Fruit fly (Drosophila melanogaster): ENCODE data around the gene CG18810.

Gene CG18810

DNA sequence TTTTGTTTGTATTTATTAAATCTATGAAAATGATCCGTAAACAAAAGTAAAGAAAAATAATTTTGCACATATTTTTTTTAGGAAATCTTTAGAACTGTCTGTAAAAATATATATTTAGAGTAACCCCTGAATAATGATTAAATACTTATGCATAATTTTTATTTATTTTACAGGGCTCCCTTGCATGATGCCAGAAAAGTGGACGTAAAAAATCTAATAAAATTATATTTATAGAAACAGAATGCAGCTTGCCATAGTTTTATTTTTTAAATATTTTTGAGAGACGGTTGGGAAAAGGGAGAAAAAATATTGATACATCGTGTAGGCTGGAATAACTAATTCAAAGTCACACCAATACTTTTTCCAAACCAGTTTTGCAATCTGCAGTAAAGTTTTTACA lies at the start of gene CG18810:
Gene CG18810 (plus strand): TSS at position 301 of the 400 bp plus-strand sequence.
- TF ChIP-seq CG8478 (optimal IDR thresholded peaks at IDR 0.05) = no peak
- TF ChIP-seq EcR (GFP tag; optimal IDR thresholded peaks at IDR 0.05) = no peak
- TF ChIP-seq Dll (optimal IDR thresholded peaks at IDR 0.05) = no peak
- no peak for TF ChIP-seq usp (GFP tag; optimal IDR thresholded peaks at IDR 0.05)
- TF ChIP-seq pan (optimal IDR thresholded peaks at IDR 0.05) = no peak
- no peak for TF ChIP-seq psq (optimal IDR thresholded peaks at IDR 0.05)

DNA sequence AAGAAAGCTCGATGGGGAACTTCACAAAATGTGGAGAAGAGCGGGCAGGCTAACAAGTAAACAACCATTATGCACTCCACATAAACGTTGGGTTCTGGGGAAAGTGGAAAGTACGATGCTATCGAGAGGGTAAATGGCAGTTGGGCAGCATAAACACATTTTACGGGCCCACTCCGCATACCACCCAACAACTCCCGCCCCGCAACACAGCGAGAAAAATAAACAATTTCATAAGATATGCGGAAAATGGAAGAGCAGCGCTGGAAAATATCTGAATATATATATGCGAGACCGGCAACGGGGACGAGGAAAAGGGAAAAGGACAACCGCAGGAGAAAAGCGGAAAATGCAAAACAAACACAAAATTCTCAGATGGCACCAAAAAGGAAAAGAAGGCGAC lies 47.4 kb upstream of the CG18810 start:
- TF ChIP-seq EcR (GFP tag; optimal IDR thresholded peaks at IDR 0.05) = no peak
- no peak for TF ChIP-seq usp (GFP tag; optimal IDR thresholded peaks at IDR 0.05)

DNA sequence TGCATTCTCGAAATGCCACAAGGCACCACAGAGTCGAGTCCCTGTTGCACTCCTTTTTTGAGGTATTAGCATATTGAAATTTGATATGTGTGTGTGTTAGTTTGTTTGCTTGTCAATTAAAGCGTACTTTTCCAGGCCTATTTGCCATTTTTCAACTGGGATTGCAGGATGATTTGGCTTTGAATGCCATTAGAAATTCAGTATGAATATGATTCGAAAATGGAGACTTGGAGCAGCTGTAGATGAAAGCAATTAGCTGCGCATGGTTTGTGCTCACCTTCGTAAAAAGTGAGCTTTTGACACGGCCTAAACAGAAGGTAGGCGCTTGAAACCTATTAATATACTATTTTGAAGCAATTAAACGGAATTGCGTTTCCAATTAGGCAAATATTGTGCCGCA lies 44.6 kb upstream of the CG18810 start, which contains the start of gene CG31677:
Gene CG31677 (minus strand): TSS at position 101 of the 400 bp plus-strand sequence.
- no peak for TF ChIP-seq usp (GFP tag; optimal IDR thresholded peaks at IDR 0.05)
- TF ChIP-seq Dll (optimal IDR thresholded peaks at IDR 0.05) = no peak
- no peak for TF ChIP-seq pan (optimal IDR thresholded peaks at IDR 0.05)
- no peak for TF ChIP-seq EcR (GFP tag; optimal IDR thresholded peaks at IDR 0.05)
- no peak for TF ChIP-seq CG8478 (optimal IDR thresholded peaks at IDR 0.05)
- no peak for TF ChIP-seq psq (optimal IDR thresholded peaks at IDR 0.05)

DNA sequence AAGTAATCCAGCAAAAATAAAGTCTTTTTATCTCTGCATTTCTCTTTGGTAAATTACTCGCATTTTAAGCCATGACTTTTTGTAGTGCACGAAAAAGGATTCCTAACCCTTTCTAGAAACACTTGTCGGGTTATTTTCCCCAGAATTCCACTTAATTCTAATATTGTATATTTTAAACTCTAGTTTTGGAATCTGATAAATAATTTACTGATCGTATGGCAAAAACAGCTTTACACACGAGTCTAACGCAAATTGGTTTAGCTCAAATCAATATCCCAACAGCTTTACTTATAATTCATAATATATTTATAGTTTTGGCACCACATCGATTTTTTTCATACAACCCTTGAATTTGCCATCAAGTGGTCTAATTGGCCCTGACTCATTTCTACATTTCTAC lies 34.5 kb upstream of the CG18810 start, which contains the start of gene CG15475:
Gene CG15475 (plus strand): TSS at position 301 of the 400 bp plus-strand sequence.
- TF ChIP-seq CG8478 (optimal IDR thresholded peaks at IDR 0.05) = no peak
- TF ChIP-seq Dll (optimal IDR thresholded peaks at IDR 0.05) = no peak
- no peak for TF ChIP-seq pan (optimal IDR thresholded peaks at IDR 0.05)
- no peak for TF ChIP-seq psq (optimal IDR thresholded peaks at IDR 0.05)
- no peak for TF ChIP-seq usp (GFP tag; optimal IDR thresholded peaks at IDR 0.05)
- TF ChIP-seq EcR (GFP tag; optimal IDR thresholded peaks at IDR 0.05) = no peak

DNA sequence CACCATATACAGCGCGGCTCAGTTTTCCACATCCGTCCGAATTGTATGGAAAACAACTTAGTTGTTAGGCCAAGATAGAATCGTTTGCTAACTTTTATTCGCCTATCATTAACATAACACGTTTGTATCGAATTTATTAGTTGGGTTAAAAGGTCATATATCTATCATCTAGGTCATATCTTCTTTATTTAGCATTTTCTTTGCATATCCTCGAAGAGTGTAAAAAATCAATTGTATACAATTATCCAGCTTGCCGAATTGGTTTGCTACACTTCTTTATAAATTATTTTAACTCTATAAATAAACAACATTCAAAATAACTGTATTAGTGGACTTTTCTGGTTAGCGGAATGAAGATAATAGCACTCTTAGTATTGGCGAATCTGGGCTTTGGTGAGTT lies 14.5 kb upstream of the CG18810 start, which contains the start of gene CG17472:
Gene CG17472 (plus strand): TSS at position 301 of the 400 bp plus-strand sequence.
- TF ChIP-seq usp (GFP tag; optimal IDR thresholded peaks at IDR 0.05) = no peak
- TF ChIP-seq EcR (GFP tag; optimal IDR thresholded peaks at IDR 0.05) = no peak
- TF ChIP-seq CG8478 (optimal IDR thresholded peaks at IDR 0.05) = no peak
- TF ChIP-seq pan (optimal IDR thresholded peaks at IDR 0.05) = no peak
- TF ChIP-seq psq (optimal IDR thresholded peaks at IDR 0.05) = no peak
- TF ChIP-seq Dll (optimal IDR thresholded peaks at IDR 0.05) = no peak

DNA sequence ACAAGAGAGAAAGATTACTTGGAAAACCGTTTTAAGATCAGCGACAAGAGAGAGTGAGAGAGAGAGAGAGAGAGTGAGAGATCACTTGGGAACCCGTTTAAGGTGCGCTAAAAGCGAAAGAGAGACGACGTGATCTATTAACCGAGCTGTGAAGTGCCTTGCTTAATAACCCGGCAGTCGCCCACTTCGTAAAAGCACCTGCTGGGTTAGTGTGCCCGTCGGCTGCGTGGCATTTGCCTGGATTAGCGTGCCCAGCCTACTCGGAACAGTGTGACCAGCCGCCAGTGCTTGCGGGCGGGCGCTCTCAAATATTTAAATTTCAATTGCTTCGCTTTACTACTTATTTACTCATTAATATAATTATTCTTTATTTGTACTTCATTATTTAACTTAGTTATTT lies 10.3 kb upstream of the CG18810 start:
- no peak for TF ChIP-seq pan (optimal IDR thresholded peaks at IDR 0.05)
- TF ChIP-seq EcR (GFP tag; optimal IDR thresholded peaks at IDR 0.05) = no peak
- no peak for TF ChIP-seq CG8478 (optimal IDR thresholded peaks at IDR 0.05)
- no peak for TF ChIP-seq psq (optimal IDR thresholded peaks at IDR 0.05)

DNA sequence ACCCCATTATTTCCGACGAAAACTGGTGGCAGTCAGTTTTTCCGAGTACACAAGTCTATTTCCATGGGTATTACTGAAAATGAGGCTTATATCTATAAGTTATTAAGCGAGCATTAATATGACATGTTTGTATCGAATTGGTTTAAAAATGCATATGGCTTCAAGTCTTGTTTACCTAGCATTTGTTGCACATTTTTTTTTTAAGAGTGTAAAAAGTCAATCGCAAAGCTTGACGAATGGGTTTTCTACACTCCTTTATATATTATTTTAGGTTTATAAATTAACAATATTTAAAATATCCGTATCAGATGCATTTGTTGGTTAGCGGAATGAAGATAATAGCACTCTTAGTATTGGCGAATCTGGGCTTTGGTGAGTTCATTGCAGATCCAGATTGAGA lies 8.9 kb upstream of the CG18810 start, which contains the start of gene CG31680:
Gene CG31680 (plus strand): TSS at position 301 of the 400 bp plus-strand sequence.
- TF ChIP-seq pan (optimal IDR thresholded peaks at IDR 0.05) (no peak), psq (optimal IDR thresholded peaks at IDR 0.05) (no peak), Dll (optimal IDR thresholded peaks at IDR 0.05) (no peak), EcR (GFP tag; optimal IDR thresholded peaks at IDR 0.05) (no peak), usp (GFP tag; optimal IDR thresholded peaks at IDR 0.05) (no peak), CG8478 (optimal IDR thresholded peaks at IDR 0.05) (no peak)

DNA sequence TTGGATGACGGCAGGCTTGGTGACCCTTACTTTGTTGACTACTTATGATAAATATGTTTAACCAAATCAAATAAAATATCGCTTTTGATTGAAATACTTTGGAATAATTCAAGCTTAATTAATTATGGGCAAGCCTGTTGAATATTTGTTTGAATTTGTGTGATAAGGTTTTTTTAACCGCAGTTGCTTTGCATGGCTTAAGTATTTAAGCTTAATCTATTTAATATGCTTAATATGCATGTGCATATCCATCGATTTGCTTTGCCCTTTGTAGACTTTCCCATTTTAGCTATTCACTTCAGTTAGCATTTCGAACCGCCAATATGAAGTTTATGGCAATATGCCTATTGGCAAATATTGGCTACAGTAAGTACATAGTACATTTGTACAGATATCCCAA lies 8.1 kb upstream of the CG18810 start, which contains the start of gene Sfp38D:
Gene Sfp38D (plus strand): TSS at position 301 of the 400 bp plus-strand sequence.
- TF ChIP-seq usp (GFP tag; optimal IDR thresholded peaks at IDR 0.05) = no peak
- no peak for TF ChIP-seq EcR (GFP tag; optimal IDR thresholded peaks at IDR 0.05)
- TF ChIP-seq psq (optimal IDR thresholded peaks at IDR 0.05) = no peak
- no peak for TF ChIP-seq Dll (optimal IDR thresholded peaks at IDR 0.05)
- TF ChIP-seq CG8478 (optimal IDR thresholded peaks at IDR 0.05) = no peak
- no peak for TF ChIP-seq pan (optimal IDR thresholded peaks at IDR 0.05)

DNA sequence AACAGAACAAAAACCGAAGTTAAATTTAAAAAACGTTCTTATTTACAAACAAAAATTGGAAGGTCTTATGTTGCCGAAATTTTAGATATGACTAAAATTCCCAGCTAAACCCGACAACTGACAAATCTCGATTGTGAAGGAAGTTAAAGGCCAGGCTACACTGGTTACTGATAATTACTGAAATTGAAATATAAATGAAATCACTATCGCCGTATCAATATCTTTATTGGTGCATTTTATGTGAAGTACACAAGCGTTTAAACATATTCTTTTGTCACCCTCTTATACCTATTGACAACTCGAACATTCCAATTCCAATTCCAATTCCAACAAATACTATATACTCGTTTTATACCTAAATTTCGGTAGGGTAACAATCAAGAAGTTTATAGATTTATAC lies 5.6 kb upstream of the CG18810 start, which contains the start of gene CG17470:
Gene CG17470 (minus strand): TSS at position 101 of the 400 bp plus-strand sequence.
- TF ChIP-seq pan (optimal IDR thresholded peaks at IDR 0.05) (no peak), EcR (GFP tag; optimal IDR thresholded peaks at IDR 0.05) (no peak)

DNA sequence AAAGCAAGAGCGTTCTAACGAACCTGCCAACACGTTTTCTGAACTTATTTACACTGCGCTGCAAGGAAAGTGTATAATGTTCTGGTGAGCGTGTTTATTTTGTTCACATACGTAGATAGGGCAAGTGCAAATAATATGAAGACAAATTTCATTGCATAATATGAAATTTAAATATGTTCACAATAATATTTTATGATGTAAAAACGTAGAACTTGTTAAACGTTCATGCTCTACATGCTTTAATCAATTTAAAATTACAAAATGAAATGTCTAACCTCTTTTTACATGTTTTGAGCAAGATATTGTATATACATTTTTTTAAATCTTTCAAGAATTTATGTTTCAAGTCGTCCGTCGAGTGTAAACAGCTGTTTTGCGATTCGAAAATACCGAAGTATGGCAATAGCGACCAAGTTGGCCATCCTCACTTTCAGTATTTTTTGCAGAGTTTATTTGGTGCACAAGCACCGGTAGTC lies 3.3 kb upstream of the CG18810 start, which contains the start of the genes phr6-4 and CG2608:
Gene phr6-4 (minus strand): TSS at position 398 of the 476 bp plus-strand sequence.
Gene CG2608 (plus strand): TSS at position 429 of the 476 bp plus-strand sequence.
- no peak for TF ChIP-seq Dll (optimal IDR thresholded peaks at IDR 0.05)
- no peak for TF ChIP-seq usp (GFP tag; optimal IDR thresholded peaks at IDR 0.05)
- no peak for TF ChIP-seq pan (optimal IDR thresholded peaks at IDR 0.05)
- TF ChIP-seq EcR (GFP tag; optimal IDR thresholded peaks at IDR 0.05) = no peak
- no peak for TF ChIP-seq CG8478 (optimal IDR thresholded peaks at IDR 0.05)
- TF ChIP-seq psq (optimal IDR thresholded peaks at IDR 0.05) = no peak

DNA sequence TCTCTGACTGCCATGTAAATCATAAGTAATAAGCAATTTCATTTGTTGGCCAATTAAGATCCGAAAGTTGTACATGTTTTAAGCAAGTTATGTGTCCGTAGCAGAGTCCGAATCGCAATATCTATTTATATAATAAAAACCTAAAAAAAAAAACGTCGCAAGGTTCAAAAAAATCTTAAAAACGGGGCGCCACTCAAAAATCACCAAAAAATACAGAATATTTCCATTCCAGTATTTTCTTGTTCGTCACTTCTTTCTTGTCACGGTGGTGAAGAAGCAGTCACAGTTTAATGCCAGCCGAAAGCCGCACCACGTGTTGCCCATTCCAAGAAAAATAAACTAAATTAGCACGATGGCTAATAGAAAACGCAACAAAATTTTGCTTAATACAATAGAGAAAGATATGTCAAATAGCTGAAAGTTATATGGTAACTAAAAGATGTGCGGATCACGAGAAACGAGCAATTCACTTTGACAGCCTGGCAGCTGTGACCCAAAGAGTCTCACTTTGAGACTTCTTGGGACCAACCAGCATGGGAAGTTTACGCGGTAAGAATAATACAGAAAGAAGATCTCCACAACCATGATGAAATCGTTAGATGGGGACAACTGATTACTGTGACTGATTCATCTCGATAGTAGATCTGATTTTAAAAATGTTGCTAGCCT lies 1.3 kb upstream of the CG18810 start:
- TF ChIP-seq usp (GFP tag; optimal IDR thresholded peaks at IDR 0.05) (no peak), CG8478 (optimal IDR thresholded peaks at IDR 0.05) (no peak), Dll (optimal IDR thresholded peaks at IDR 0.05) (no peak), psq (optimal IDR thresholded peaks at IDR 0.05) (no peak), pan (optimal IDR thresholded peaks at IDR 0.05) (no peak), EcR (GFP tag; optimal IDR thresholded peaks at IDR 0.05) (no peak)

DNA sequence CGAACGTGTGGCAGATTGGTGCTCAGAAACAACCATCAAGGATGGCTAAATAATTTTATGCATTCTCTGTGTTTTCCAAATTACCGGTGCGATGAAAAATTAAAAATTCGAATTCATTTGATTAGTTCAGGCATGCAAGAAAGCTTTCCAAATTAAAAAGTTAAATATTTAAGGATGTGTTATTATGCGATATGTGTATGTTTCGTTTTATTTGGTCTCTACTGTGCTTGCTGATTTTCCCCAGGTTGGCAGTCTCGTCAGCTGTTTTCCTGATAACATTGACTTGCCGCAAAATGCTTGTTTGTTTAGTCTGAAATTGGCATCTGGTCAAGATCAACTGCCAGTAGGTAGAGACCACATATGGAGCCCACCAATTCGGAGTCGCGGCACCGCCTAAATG lies 1.2 kb downstream of the CG18810 start, which contains the start of gene CG2611:
Gene CG2611 (plus strand): TSS at position 299 of the 400 bp plus-strand sequence.
- TF ChIP-seq pan (optimal IDR thresholded peaks at IDR 0.05) = no peak
